Worm (Caenorhabditis elegans): Measurements from ENCODE around the gene pfk-1.1.
A peak's percentile ranks its signal among the peaks of the same experiment; 100 is the strongest.

The pfk-1.1 gene

ce11 chrX:2895646-2896045, 45.0 kb upstream of the pfk-1.1 start:
- TF ChIP-seq ceh-6 (GFP tag; optimal IDR thresholded peaks at IDR 0.05) (no peak), ceh-45 (GFP tag; IDR thresholded peaks at IDR 0.05) (no peak), che-1 (tag; optimal IDR thresholded peaks at IDR 0.05) (no peak), pag-3 (tag; optimal IDR thresholded peaks at IDR 0.05; ENCODE audit: borderline replicate concordance) (no peak), zip-5 (tag; optimal IDR thresholded peaks at IDR 0.05) (no peak), ceh-19 (GFP tag; optimal IDR thresholded peaks at IDR 0.05) (no peak), pqm-1 (tag; optimal IDR thresholded peaks at IDR 0.05) (no peak), hlh-6 (tag; optimal IDR thresholded peaks at IDR 0.05) (no peak), pros-1 (tag; optimal IDR thresholded peaks at IDR 0.05) (no peak), ahr-1 (tag; optimal IDR thresholded peaks at IDR 0.05) (no peak), ceh-24 (tag; optimal IDR thresholded peaks at IDR 0.05) (no peak), ceh-22 (tag; optimal IDR thresholded peaks at IDR 0.05) (no peak), pha-4 (tag; optimal IDR thresholded peaks at IDR 0.05) (no peak), pat-9 (tag; optimal IDR thresholded peaks at IDR 0.05) (no peak), eyg-1 (tag; optimal IDR thresholded peaks at IDR 0.05) (no peak)

- no peak for TF ChIP-seq ceh-9 (tag; optimal IDR thresholded peaks at IDR 0.05)
- peak; percentile 1 for TF ChIP-seq elt-2 (tag; optimal IDR thresholded peaks at IDR 0.05)
- TF ChIP-seq nfya-1 (tag; optimal IDR thresholded peaks at IDR 0.05), result peak; percentile 5
- TF ChIP-seq pqm-1 (tag; optimal IDR thresholded peaks at IDR 0.05), result no peak
- no peak for TF ChIP-seq F13H6.1 (tag; optimal IDR thresholded peaks at IDR 0.05)
- TF ChIP-seq ceh-48 (tag; optimal IDR thresholded peaks at IDR 0.05), result peak; percentile 64
- TF ChIP-seq sox-2 (GFP tag; IDR thresholded peaks at IDR 0.05), result no peak
- TF ChIP-seq unc-3 (GFP tag; conservative IDR thresholded peaks at IDR 0.05), result no peak
- TF ChIP-seq unc-3 (tag; optimal IDR thresholded peaks at IDR 0.05), result no peak
Observed at ce11 chrX:2898256-2898655, 42.4 kb upstream of the pfk-1.1 start, which contains the start of gene F52B10.3. Gene F52B10.3 (minus strand): TSS chrX:2898356.

ce11 chrX:2900897-2901496, 39.7 kb upstream of the pfk-1.1 start:
- TF ChIP-seq rnt-1 (tag; optimal IDR thresholded peaks at IDR 0.05), result no peak
- TF ChIP-seq ahr-1 (tag; optimal IDR thresholded peaks at IDR 0.05), result no peak
- no peak for TF ChIP-seq ceh-9 (tag; optimal IDR thresholded peaks at IDR 0.05)
- no peak for TF ChIP-seq hlh-15 (tag; optimal IDR thresholded peaks at IDR 0.05)
- no peak for TF ChIP-seq dve-1 (tag; optimal IDR thresholded peaks at IDR 0.05)
- TF ChIP-seq npax-4 (tag; optimal IDR thresholded peaks at IDR 0.05), result no peak
- TF ChIP-seq pros-1 (tag; optimal IDR thresholded peaks at IDR 0.05), result no peak
- TF ChIP-seq ceh-34 (tag; optimal IDR thresholded peaks at IDR 0.05), result peak; percentile 13
- TF ChIP-seq C38D4.7 (GFP tag; optimal IDR thresholded peaks at IDR 0.05), result no peak
- TF ChIP-seq nhr-232 (tag; optimal IDR thresholded peaks at IDR 0.05), result no peak
- peak; percentile 18 for TF ChIP-seq che-1 (tag; optimal IDR thresholded peaks at IDR 0.05)
- peak; percentile 25 for TF ChIP-seq ceh-19 (GFP tag; optimal IDR thresholded peaks at IDR 0.05)
- TF ChIP-seq unc-42 (tag; optimal IDR thresholded peaks at IDR 0.05), result no peak
- no peak for TF ChIP-seq ceh-2 (tag; optimal IDR thresholded peaks at IDR 0.05)
- TF ChIP-seq F13H6.1 (tag; optimal IDR thresholded peaks at IDR 0.05), result no peak
- no peak for TF ChIP-seq pha-2 (tag; optimal IDR thresholded peaks at IDR 0.05)
- TF ChIP-seq ceh-22 (tag; optimal IDR thresholded peaks at IDR 0.05), result no peak
- TF ChIP-seq odd-2 (tag; optimal IDR thresholded peaks at IDR 0.05), result no peak
- no peak for TF ChIP-seq unc-86 (tag; optimal IDR thresholded peaks at IDR 0.05)
- TF ChIP-seq K09A11.1 (tag; optimal IDR thresholded peaks at IDR 0.05; ENCODE audit: insufficient read depth), result no peak
- no peak for TF ChIP-seq pqm-1 (tag; optimal IDR thresholded peaks at IDR 0.05)
- peak; percentile 40 for TF ChIP-seq hlh-6 (tag; optimal IDR thresholded peaks at IDR 0.05)
- peak; percentile 29 for TF ChIP-seq ceh-31 (tag; optimal IDR thresholded peaks at IDR 0.05)
- no peak for TF ChIP-seq C08G9.2 (tag; optimal IDR thresholded peaks at IDR 0.05)
- peak; percentile 69 for TF ChIP-seq sdc-2 (tag; optimal IDR thresholded peaks at IDR 0.05)
- TF ChIP-seq sox-4 (tag; optimal IDR thresholded peaks at IDR 0.05), result no peak
- TF ChIP-seq ref-2 (tag; optimal IDR thresholded peaks at IDR 0.05), result peak; percentile 39
- TF ChIP-seq elt-2 (tag; optimal IDR thresholded peaks at IDR 0.05), result peak; percentile 33
- no peak for TF ChIP-seq hlh-8 (tag; optimal IDR thresholded peaks at IDR 0.05)
- no peak for TF ChIP-seq lin-11 (tag; optimal IDR thresholded peaks at IDR 0.05)
- peak; percentile 68 for TF ChIP-seq tbx-2 (tag; optimal IDR thresholded peaks at IDR 0.05)

All from whole organism, late embryonic.